Fruit fly (Drosophila melanogaster): Measurements from ENCODE around the gene rdgC.

Gene rdgC

DNA sequence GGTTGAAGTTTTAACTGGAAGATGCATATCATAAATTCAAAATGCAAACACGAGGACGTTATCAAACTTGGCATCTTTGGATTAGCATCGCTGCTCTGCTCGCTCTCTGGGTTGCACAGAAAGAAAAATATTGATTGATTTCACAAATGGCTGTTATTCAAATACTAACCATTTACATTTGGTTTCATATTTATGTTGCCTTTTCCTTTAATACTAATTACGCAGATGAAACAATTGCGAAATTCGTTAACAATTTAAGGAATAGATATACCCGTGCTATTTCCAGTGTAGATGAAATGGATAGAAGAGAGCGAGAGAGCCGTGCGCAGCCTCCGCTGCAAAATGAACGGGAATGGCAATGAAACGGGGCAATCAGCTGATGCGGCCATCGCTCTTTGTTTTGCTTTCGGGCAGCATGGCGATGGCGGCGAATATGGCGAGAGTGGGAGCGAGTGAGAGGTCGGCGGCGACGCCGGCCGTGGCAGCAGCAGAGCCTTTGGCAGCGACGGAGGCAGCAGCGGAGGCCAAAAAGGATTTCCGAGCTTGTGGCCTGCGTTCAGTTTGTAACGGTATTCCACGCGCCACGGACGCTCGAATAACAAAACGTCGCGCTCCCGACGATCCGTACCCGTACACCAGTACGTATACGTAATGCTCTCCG, at the start of gene rdgC (continued):
- peak; percentile 66 for TF ChIP-seq B-H2 (GFP tag; optimal IDR thresholded peaks at IDR 0.05)
- no peak for TF ChIP-seq Sin3A (optimal IDR thresholded peaks at IDR 0.05)
- peak; percentile 94 for TF ChIP-seq maf-S (GFP tag; optimal IDR thresholded peaks at IDR 0.05)
- TF ChIP-seq CTCF (GFP tag; optimal IDR thresholded peaks at IDR 0.05), result peak; percentile 62
- peak; percentile 95 for TF ChIP-seq CG14014 (GFP tag; IDR thresholded peaks at IDR 0.05)
- peak; percentile 81 for TF ChIP-seq CG18011 (GFP tag; optimal IDR thresholded peaks at IDR 0.05)
- peak; percentile 96 for TF ChIP-seq BtbVII (GFP tag; optimal IDR thresholded peaks at IDR 0.05)
- TF ChIP-seq CG10431 (GFP tag; optimal IDR thresholded peaks at IDR 0.05), result no peak
- TF ChIP-seq Bgb (GFP tag; IDR thresholded peaks at IDR 0.05; ENCODE audit: partially characterized antibody), result peak; percentile 11; the same call in 1 of the 2 replicates
- peak; percentile 94 for TF ChIP-seq CG11247 (GFP tag; IDR thresholded peaks at IDR 0.05)
- no peak for TF ChIP-seq CG16813 (GFP tag; IDR thresholded peaks at IDR 0.05; ENCODE audit: partially characterized antibody)
- TF ChIP-seq CG15514 (GFP tag; optimal IDR thresholded peaks at IDR 0.05), result peak; percentile 92
- peak; percentile 95 for TF ChIP-seq CG30403 (GFP tag; optimal IDR thresholded peaks at IDR 0.05)
- TF ChIP-seq CG16815 (GFP tag; optimal IDR thresholded peaks at IDR 0.05), result peak; percentile 81
- TF ChIP-seq CG6813 (GFP tag; optimal IDR thresholded peaks at IDR 0.05), result peak; percentile 94
- TF ChIP-seq CG13123 (GFP tag; optimal IDR thresholded peaks at IDR 0.05), result peak; percentile 90
- TF ChIP-seq sc (optimal IDR thresholded peaks at IDR 0.05), result no peak
- TF ChIP-seq sc (GFP tag; optimal IDR thresholded peaks at IDR 0.05), result peak; percentile 83
- peak; percentile 96 for TF ChIP-seq tgo (GFP tag; IDR thresholded peaks at IDR 0.05)
- peak; percentile 92 for TF ChIP-seq her (GFP tag; optimal IDR thresholded peaks at IDR 0.05)
- TF ChIP-seq disco-r (GFP tag; optimal IDR thresholded peaks at IDR 0.05), result peak; percentile 91
- TF ChIP-seq sr (GFP tag; IDR thresholded peaks at IDR 0.05), result peak; percentile 94
- peak; percentile 96 for TF ChIP-seq dpn (GFP tag; optimal IDR thresholded peaks at IDR 0.05)
- TF ChIP-seq ara (GFP tag; IDR thresholded peaks at IDR 0.05), result peak; percentile 96
- TF ChIP-seq Dll (GFP tag; IDR thresholded peaks at IDR 0.05; ENCODE audit: partially characterized antibody), result no peak
- TF ChIP-seq CG7271 (tag; optimal IDR thresholded peaks at IDR 0.05), result peak; percentile 63
- TF ChIP-seq CG17361 (GFP tag; IDR thresholded peaks at IDR 0.05), result peak; percentile 96
- TF ChIP-seq Gsc (GFP tag; IDR thresholded peaks at IDR 0.05), result peak; percentile 84
- TF ChIP-seq CG6854 (GFP tag; optimal IDR thresholded peaks at IDR 0.05), result peak; percentile 94
- TF ChIP-seq CG12659 (GFP tag; optimal IDR thresholded peaks at IDR 0.05), result peak; percentile 96
- peak; percentile 74 for TF ChIP-seq CG8290 (GFP tag; optimal IDR thresholded peaks at IDR 0.05)
- peak in 1 of 2 experiments; percentile 99 for TF ChIP-seq CG8290 (tag; optimal IDR thresholded peaks at IDR 0.05)
- peak; percentile 96 for TF ChIP-seq CG1233 (GFP tag; optimal IDR thresholded peaks at IDR 0.05)
- TF ChIP-seq Elba2 (GFP tag; optimal IDR thresholded peaks at IDR 0.05), result peak; percentile 15
- TF ChIP-seq unc-4 (GFP tag; IDR thresholded peaks at IDR 0.05; ENCODE audit: partially characterized antibody), result 0 out of 2 replicates have a peak, but pooled peaks have one; percentile 28
- peak; percentile 99 for TF ChIP-seq Med (GFP tag)
- peak; percentile 96 for TF ChIP-seq CG7786 (GFP tag; optimal IDR thresholded peaks at IDR 0.05)
- peak; percentile 94 for TF ChIP-seq HLH54F (GFP tag; optimal IDR thresholded peaks at IDR 0.05)
- peak; percentile 94 for TF ChIP-seq Oaz (GFP tag; IDR thresholded peaks at IDR 0.05)
- TF ChIP-seq bigmax (GFP tag; optimal IDR thresholded peaks at IDR 0.05), result peak; percentile 71
- peak; percentile 92 for TF ChIP-seq CG6272 (GFP tag; IDR thresholded peaks at IDR 0.05)
- peak; percentile 82 for TF ChIP-seq ro (GFP tag; IDR thresholded peaks at IDR 0.05)
- peak; percentile 96 for TF ChIP-seq Hsf (GFP tag; optimal IDR thresholded peaks at IDR 0.05)
- peak; percentile 95 for TF ChIP-seq HmgD (GFP tag; optimal IDR thresholded peaks at IDR 0.05)
- TF ChIP-seq Ssrp (tag; optimal IDR thresholded peaks at IDR 0.05), result peak; percentile 91
- peak; percentile 88 for TF ChIP-seq MTF-1 (GFP tag; optimal IDR thresholded peaks at IDR 0.05; ENCODE audit: borderline replicate concordance)
- peak; percentile 91 for TF ChIP-seq CG6765 (GFP tag; optimal IDR thresholded peaks at IDR 0.05)
- peak; percentile 85 for TF ChIP-seq fd64A (GFP tag; optimal IDR thresholded peaks at IDR 0.05)
- peak; percentile 94 for TF ChIP-seq tin (GFP tag; optimal IDR thresholded peaks at IDR 0.05)
- TF ChIP-seq sqz (GFP tag; optimal IDR thresholded peaks at IDR 0.05), result peak; percentile 82
- TF ChIP-seq Pdp1 (GFP tag; optimal IDR thresholded peaks at IDR 0.05), result peak; percentile 92 to 96

Data from whole organism, embryonic.